Worm (Caenorhabditis elegans) whole organism, L3 larva: ENCODE data around the gene acl-2.
"Not testable (repeated sequence)": the region's sequence is repeated elsewhere in the genome, so short reads cannot be mapped to it uniquely, and the experiment has no call there.

Source experiments
- ama-1 ChIP-seq: fragments of 150-350 bp; optimal IDR thresholded peaks from 2 replicates; lab custom pipeline; 2018
- elt-2 ChIP-seq: sonication (generic microtip); optimal IDR thresholded peaks from 2 replicates; lab custom pipeline; 2016; ENCODE audit warnings: missing genetic modification reagents, mild to moderate bottlenecking, missing genetic modification characterization, missing compliant biosample characterization
- ztf-4 ChIP-seq: fragments of 150-350 bp; optimal IDR thresholded peaks from 2 replicates; lab custom pipeline; 2014; ENCODE audit warnings: missing biosample characterization, missing genetic modification characterization

DNA sequence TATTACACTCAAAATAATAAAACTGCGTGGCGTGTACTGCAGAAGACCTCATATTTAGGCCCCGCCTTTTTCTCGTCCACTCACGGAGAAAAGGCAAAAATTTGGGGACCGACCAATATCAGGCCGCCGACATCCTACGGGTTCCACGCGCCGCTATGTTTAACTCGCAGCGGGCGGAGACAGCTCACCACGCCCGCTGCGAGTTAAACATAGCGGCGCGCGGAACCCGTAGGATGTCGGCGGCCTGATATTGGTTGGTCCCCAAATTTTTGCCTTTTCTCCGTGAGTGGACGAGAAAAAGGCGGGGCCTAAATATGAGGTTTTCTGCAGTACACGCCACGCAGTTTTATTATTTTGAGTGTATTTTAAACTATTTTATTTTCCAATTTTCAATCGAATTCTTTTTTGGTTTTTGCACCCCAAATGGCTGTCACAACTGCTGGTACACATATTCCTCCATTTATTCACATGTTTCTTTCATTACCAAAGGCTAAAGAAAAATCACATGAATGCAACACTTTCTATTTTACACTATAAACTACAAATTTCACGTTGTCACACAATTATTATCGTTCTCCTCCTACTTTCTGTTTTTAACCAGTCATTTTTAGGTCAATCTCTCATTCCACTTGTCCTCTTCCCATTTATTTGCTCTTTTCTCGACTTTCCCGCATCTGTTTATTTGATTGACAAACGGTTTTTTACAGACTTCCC lies 26.7 kb downstream of the acl-2 start, which contains the start of gene uda-1:
- TF ChIP-seq ztf-4; ama-1; elt-2 (tag; lab: Kevin White, UChicago): not testable (repeated sequence)
